Worm (Caenorhabditis elegans) whole organism, L3 larva: ENCODE measurements around the gene srw-95.

ENCODE experiments used
- R02D3.7 ChIP-seq: fragments of 150-350 bp; optimal IDR thresholded peaks from 2 replicates; lab custom pipeline; 2014; ENCODE audit warnings: missing biosample characterization, missing genetic modification characterization
- aly-2 ChIP-seq: fragments of 150-350 bp; optimal IDR thresholded peaks from 2 replicates; lab custom pipeline; 2014; ENCODE audit warnings: missing biosample characterization, missing genetic modification characterization
- ama-1 ChIP-seq: fragments of 150-350 bp; optimal IDR thresholded peaks from 2 replicates; lab custom pipeline; 2018
- ceh-16 ChIP-seq: sonication (generic microtip); optimal IDR thresholded peaks from 2 replicates; lab custom pipeline; 2017; ENCODE audit warnings: missing biosample characterization, missing genetic modification characterization
- ceh-9 ChIP-seq: sonication (generic microtip); optimal IDR thresholded peaks from 2 replicates; lab custom pipeline; 2018; ENCODE audit warnings: missing biosample characterization, missing genetic modification characterization
- daf-12 ChIP-seq: fragments of 150-350 bp; optimal IDR thresholded peaks from 2 replicates; lab custom pipeline; 2014; ENCODE audit warnings: missing biosample characterization, missing genetic modification reagents, missing genetic modification characterization
- egl-27 ChIP-seq: sonication (generic microtip); optimal IDR thresholded peaks from 4 replicates; lab custom pipeline; 2017; ENCODE audit warnings: missing biosample characterization, missing genetic modification reagents, missing genetic modification characterization
- egl-5 ChIP-seq: fragments of 150-350 bp; optimal IDR thresholded peaks from 2 replicates; lab custom pipeline; 2017; ENCODE audit warnings: missing biosample characterization, missing genetic modification reagents, missing genetic modification characterization, inconsistent platforms
- elt-2 ChIP-seq: sonication (generic microtip); optimal IDR thresholded peaks from 2 replicates; lab custom pipeline; 2016; ENCODE audit warnings: missing genetic modification reagents, mild to moderate bottlenecking, missing genetic modification characterization, missing compliant biosample characterization
- elt-3 ChIP-seq, 3 experiments: fragments of 150-350 bp in 1 of 3; sonication (generic microtip) in 2 of 3; optimal IDR thresholded peaks; 2 replicates in 2 of 3; 4 replicates in 1 of 3; lab custom pipeline; 2014 to 2017; ENCODE audit warnings: missing biosample characterization in 3 of 3, missing genetic modification characterization in 3 of 3
- eor-1 ChIP-seq, 2 experiments: fragments of 150-350 bp; optimal IDR thresholded peaks; 2 replicates each; lab custom pipeline; 2014 to 2018; ENCODE audit warnings: missing biosample characterization in 2 of 2, missing genetic modification characterization in 2 of 2
- fkh-2 ChIP-seq: fragments of 150-350 bp; optimal IDR thresholded peaks from 2 replicates; lab custom pipeline; 2014; ENCODE audit warnings: missing biosample characterization, missing genetic modification reagents, missing genetic modification characterization
- fos-1 ChIP-seq: fragments of 150-350 bp; optimal IDR thresholded peaks from 2 replicates; lab custom pipeline; 2014; ENCODE audit warnings: missing biosample characterization, missing genetic modification characterization
- hmg-11 ChIP-seq: sonication (generic microtip); optimal IDR thresholded peaks from 2 replicates; lab custom pipeline; 2016; ENCODE audit warnings: missing genetic modification characterization, missing compliant biosample characterization
- jun-1 ChIP-seq: fragments of 150-350 bp; optimal IDR thresholded peaks from 2 replicates; lab custom pipeline; 2014; ENCODE audit warnings: missing biosample characterization, missing genetic modification reagents, missing genetic modification characterization
- lin-39 ChIP-seq: fragments of 150-350 bp; optimal IDR thresholded peaks from 2 replicates; lab custom pipeline; 2018; ENCODE audit warnings: missing biosample characterization, missing genetic modification reagents, missing genetic modification characterization
- mdl-1 ChIP-seq: fragments of 150-350 bp; optimal IDR thresholded peaks from 2 replicates; lab custom pipeline; 2014; ENCODE audit warnings: missing biosample characterization, missing genetic modification characterization
- nfya-1 ChIP-seq: sonication (generic microtip); optimal IDR thresholded peaks from 2 replicates; lab custom pipeline; 2017; ENCODE audit warnings: missing genetic modification characterization, mild to moderate bottlenecking, missing compliant biosample characterization, antibody characterized with exemption, moderate library complexity; ENCODE audit not compliant: insufficient read depth
- nhr-11 ChIP-seq: fragments of 150-350 bp; optimal IDR thresholded peaks from 2 replicates; lab custom pipeline; 2014; ENCODE audit warnings: missing biosample characterization, missing genetic modification characterization
- nhr-12 ChIP-seq: fragments of 150-350 bp; optimal IDR thresholded peaks from 2 replicates; lab custom pipeline; 2014; ENCODE audit warnings: missing biosample characterization, missing genetic modification characterization
- nhr-23 ChIP-seq: fragments of 150-350 bp; optimal IDR thresholded peaks from 2 replicates; lab custom pipeline; 2014; ENCODE audit warnings: missing biosample characterization, missing genetic modification reagents, missing genetic modification characterization
- nhr-237 ChIP-seq: fragments of 150-350 bp; optimal IDR thresholded peaks from 2 replicates; lab custom pipeline; 2014; ENCODE audit warnings: missing biosample characterization, missing genetic modification characterization
- nhr-25 ChIP-seq: sonication (generic microtip); optimal IDR thresholded peaks from 2 replicates; lab custom pipeline; 2017; ENCODE audit warnings: missing biosample characterization, missing genetic modification characterization
- nhr-28 ChIP-seq: fragments of 150-350 bp; optimal IDR thresholded peaks from 2 replicates; lab custom pipeline; 2014; ENCODE audit warnings: missing biosample characterization, missing genetic modification characterization
- nhr-43 ChIP-seq: sonication (generic microtip); optimal IDR thresholded peaks from 2 replicates; lab custom pipeline; 2016; ENCODE audit warnings: mild to moderate bottlenecking, missing genetic modification characterization, missing compliant biosample characterization; ENCODE audit not compliant: poor library complexity, severe bottlenecking
- nhr-67 ChIP-seq: fragments of 150-350 bp; optimal IDR thresholded peaks from 2 replicates; lab custom pipeline; 2014; ENCODE audit warnings: missing biosample characterization, missing genetic modification characterization
- nhr-76 ChIP-seq: fragments of 150-350 bp; sonication (generic microtip); optimal IDR thresholded peaks from 5 replicates; lab custom pipeline; 2014; ENCODE audit warnings: missing biosample characterization, missing genetic modification characterization
- nhr-77 ChIP-seq: fragments of 150-350 bp; optimal IDR thresholded peaks from 2 replicates; lab custom pipeline; 2014; ENCODE audit warnings: missing biosample characterization, missing genetic modification characterization
- pha-4 ChIP-seq: fragments of 150-350 bp; optimal IDR thresholded peaks from 2 replicates; lab custom pipeline; 2014; ENCODE audit warnings: missing biosample characterization, missing genetic modification reagents, missing genetic modification characterization
- pqm-1 ChIP-seq: fragments of 150-350 bp; optimal IDR thresholded peaks from 2 replicates; lab custom pipeline; 2017; ENCODE audit warnings: missing biosample characterization, missing genetic modification characterization, inconsistent platforms
- sea-2 ChIP-seq: fragments of 150-350 bp; sonication (generic microtip); optimal IDR thresholded peaks from 4 replicates; lab custom pipeline; 2014; ENCODE audit warnings: missing biosample characterization, missing genetic modification reagents, missing genetic modification characterization
- skn-1 ChIP-seq: fragments of 150-350 bp; optimal IDR thresholded peaks from 2 replicates; lab custom pipeline; 2014; ENCODE audit warnings: missing biosample characterization, missing genetic modification characterization
- snpc-4 ChIP-seq: fragments of 150-350 bp; optimal IDR thresholded peaks from 2 replicates; lab custom pipeline; 2014; ENCODE audit warnings: missing biosample characterization, missing genetic modification characterization
- unc-39 ChIP-seq: sonication (generic microtip); optimal IDR thresholded peaks from 4 replicates; lab custom pipeline; 2017; ENCODE audit warnings: missing biosample characterization, missing genetic modification characterization
- unc-62 ChIP-seq: fragments of 150-350 bp; sonication (generic microtip); optimal IDR thresholded peaks from 4 replicates; lab custom pipeline; 2014; ENCODE audit warnings: missing biosample characterization, missing genetic modification reagents, missing genetic modification characterization
- zag-1 ChIP-seq: fragments of 150-350 bp; optimal IDR thresholded peaks from 2 replicates; lab custom pipeline; 2014; ENCODE audit warnings: missing biosample characterization, missing genetic modification characterization
- ztf-11 ChIP-seq: fragments of 150-350 bp; optimal IDR thresholded peaks from 2 replicates; lab custom pipeline; 2014; ENCODE audit warnings: missing biosample characterization, missing genetic modification characterization
- ztf-4 ChIP-seq: fragments of 150-350 bp; optimal IDR thresholded peaks from 2 replicates; lab custom pipeline; 2014; ENCODE audit warnings: missing biosample characterization, missing genetic modification characterization

srw-95 gene

ce11 chrIV:4811863-4812262 is at the start of gene srw-95:
Gene srw-95 (plus strand): TSS chrIV:4812075.
- no peak for TF ChIP-seq fkh-2
- no peak for TF ChIP-seq snpc-4 (tag; lab: Kevin White, UChicago)
- no peak for TF ChIP-seq nfya-1 (tag; lab: Kevin White, UChicago)
- TF ChIP-seq ztf-11 (tag; lab: Kevin White, UChicago) = no peak
- TF ChIP-seq fos-1 (tag; lab: Kevin White, UChicago) = no peak
- no peak for TF ChIP-seq egl-5 (tag; lab: Kevin White, UChicago)
- no peak for TF ChIP-seq unc-62 (GFP tag; lab: Kevin White, UChicago)
- no peak for TF ChIP-seq pqm-1
- TF ChIP-seq ama-1 (lab: Kevin White, UChicago) = no peak
- TF ChIP-seq ceh-16 = no peak
- TF ChIP-seq nhr-12 = no peak
- no peak for TF ChIP-seq ztf-4 (tag; lab: Kevin White, UChicago)
- no peak for TF ChIP-seq elt-2
- TF ChIP-seq mdl-1 (tag; lab: Kevin White, UChicago) = no peak
- no peak for TF ChIP-seq unc-39 (tag; lab: Kevin White, UChicago)
- no peak for TF ChIP-seq skn-1 (tag; lab: Kevin White, UChicago)
- TF ChIP-seq jun-1 (tag; lab: Kevin White, UChicago) = no peak
- no peak for TF ChIP-seq nhr-23 (tag; lab: Kevin White, UChicago)
- no peak for TF ChIP-seq nhr-28

ce11 chrIV:4763844-4764243 is 48.0 kb upstream of the srw-95 start, which contains the start of gene Y17G9B.2:
Gene Y17G9B.2 (plus strand): TSS chrIV:4764144.
- TF ChIP-seq eor-1 (tag; optimal IDR thresholded peaks at IDR 0.05; lab: Kevin White, UChicago) (no peak), snpc-4 (tag; lab: Kevin White, UChicago) (no peak), fos-1 (tag; lab: Kevin White, UChicago) (no peak), pqm-1 (no peak), elt-2 (no peak), nhr-43 (tag; lab: Kevin White, UChicago) (no peak)

- TF ChIP-seq R02D3.7 (tag; lab: Kevin White, UChicago) (no peak), ama-1 (lab: Kevin White, UChicago) (no peak), hmg-11 (no peak), eor-1 (tag; optimal IDR thresholded peaks at IDR 0.05; lab: Kevin White, UChicago) (no peak), sea-2 (no peak), nhr-25 (no peak), egl-27 (tag; lab: Kevin White, UChicago) (no peak), nhr-12 (no peak)
Observed at ce11 chrIV:4764422-4764821, 47.5 kb upstream of the srw-95 start, which contains the start of gene npp-26. Gene npp-26 (plus strand): TSS chrIV:4764722.

- TF ChIP-seq aly-2 (tag; lab: Kevin White, UChicago) = no peak
- TF ChIP-seq nhr-67 (tag; lab: Kevin White, UChicago) = no peak
- TF ChIP-seq unc-39 (tag; lab: Kevin White, UChicago) = no peak
- no peak for TF ChIP-seq pha-4 (tag; lab: Kevin White, UChicago)
- TF ChIP-seq nhr-237 = no peak
- no peak for TF ChIP-seq nhr-76 (tag; lab: Kevin White, UChicago)
- TF ChIP-seq ama-1 (lab: Kevin White, UChicago) = no peak
- TF ChIP-seq daf-12 = no peak
- TF ChIP-seq nhr-25 = no peak
- TF ChIP-seq ceh-9 = no peak
- TF ChIP-seq nhr-11 = no peak
Observed at ce11 chrIV:4771792-4772191, 40.1 kb upstream of the srw-95 start, which contains the start of gene R11E3.2. Gene R11E3.2 (plus strand): TSS chrIV:4772092.

- TF ChIP-seq lin-39 (tag; lab: Kevin White, UChicago) (no peak), elt-3 (tag; optimal IDR thresholded peaks at IDR 0.05; lab: Kevin White, UChicago) (no peak), nhr-11 (no peak), nhr-77 (tag; lab: Kevin White, UChicago) (no peak), zag-1 (no peak), nhr-76 (tag; lab: Kevin White, UChicago) (no peak)
Observed at ce11 chrIV:4776001-4776400, 35.9 kb upstream of the srw-95 start, which contains the start of gene R11E3.19. Gene R11E3.19 (minus strand): TSS chrIV:4776101.
